Worm (Caenorhabditis elegans): ENCODE measurements around the gene ndub-5.

DNA sequence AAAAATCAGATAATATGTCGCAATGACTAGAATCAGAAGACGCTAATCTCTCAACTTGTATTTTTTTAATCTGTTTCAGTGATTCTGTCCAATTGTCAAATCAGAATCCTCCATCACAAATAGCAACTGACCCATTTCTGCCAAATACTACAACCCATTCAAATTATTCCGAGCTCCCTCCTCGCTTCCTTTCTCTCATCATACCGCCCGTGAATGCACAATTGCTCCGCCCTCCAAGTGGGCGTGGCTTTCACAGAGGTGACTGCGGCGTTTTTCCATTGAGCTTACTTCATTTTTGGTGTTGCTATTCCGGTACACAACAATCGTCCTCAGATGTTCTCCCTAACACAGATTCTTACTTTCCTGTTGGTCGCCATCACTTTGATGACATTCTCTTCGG, 10.4 kb downstream of the ndub-5 start, which contains the start of gene flp-27:
- no peak for TF ChIP-seq dmd-4 (tag; optimal IDR thresholded peaks at IDR 0.05; ENCODE audit: borderline replicate concordance)
- TF ChIP-seq ttx-3 (tag; optimal IDR thresholded peaks at IDR 0.05), result no peak
- no peak for TF ChIP-seq nhr-11 (tag; optimal IDR thresholded peaks at IDR 0.05)
